Worm (Caenorhabditis elegans) whole organism, L2 larva: ENCODE data around the gene srh-279.

ENCODE experiments used
- C34F6.9 ChIP-seq: fragments of 150-350 bp; optimal IDR thresholded peaks from 2 replicates; lab custom pipeline; 2014; ENCODE audit warnings: missing biosample characterization, missing genetic modification characterization
- F13H6.1 ChIP-seq: sonication (generic microtip); optimal IDR thresholded peaks from 2 replicates; lab custom pipeline; 2016; ENCODE audit warnings: missing genetic modification characterization, missing compliant biosample characterization
- R02D3.7 ChIP-seq: fragments of 150-350 bp; optimal IDR thresholded peaks from 2 replicates; lab custom pipeline; 2014; ENCODE audit warnings: missing biosample characterization, missing genetic modification characterization
- ZK546.5 ChIP-seq: sonication (generic microtip); optimal IDR thresholded peaks from 2 replicates; lab custom pipeline; 2017; ENCODE audit warnings: missing biosample characterization, missing genetic modification characterization
- alr-1 ChIP-seq: fragments of 150-350 bp; optimal IDR thresholded peaks from 2 replicates; lab custom pipeline; 2014; ENCODE audit warnings: missing biosample characterization, missing genetic modification characterization
- ama-1 ChIP-seq: fragments of 150-350 bp; optimal IDR thresholded peaks from 2 replicates; lab custom pipeline; 2018; ENCODE audit warnings: inconsistent platforms
- ceh-16 ChIP-seq: fragments of 150-350 bp; optimal IDR thresholded peaks from 2 replicates; lab custom pipeline; 2014; ENCODE audit warnings: missing biosample characterization, missing genetic modification characterization
- ceh-82 ChIP-seq: fragments of 150-350 bp; optimal IDR thresholded peaks from 2 replicates; lab custom pipeline; 2014; ENCODE audit warnings: missing biosample characterization, missing genetic modification characterization
- crh-2 ChIP-seq: sonication (generic microtip); optimal IDR thresholded peaks from 2 replicates; lab custom pipeline; 2017; ENCODE audit warnings: missing biosample characterization, missing genetic modification characterization
- dmd-4 ChIP-seq: sonication (generic microtip); optimal IDR thresholded peaks from 2 replicates; lab custom pipeline; 2017; ENCODE audit warnings: missing biosample characterization, missing genetic modification characterization
- egl-27 ChIP-seq: sonication (generic microtip); optimal IDR thresholded peaks from 3 replicates; lab custom pipeline; 2017; ENCODE audit warnings: missing biosample characterization, missing genetic modification reagents, missing genetic modification characterization
- elt-1 ChIP-seq: fragments of 150-350 bp; optimal IDR thresholded peaks from 2 replicates; lab custom pipeline; 2014; ENCODE audit warnings: missing biosample characterization, missing genetic modification characterization
- elt-3 ChIP-seq: sonication (generic microtip); optimal IDR thresholded peaks from 2 replicates; lab custom pipeline; 2017; ENCODE audit warnings: missing biosample characterization, missing genetic modification characterization
- fos-1 ChIP-seq: fragments of 150-350 bp; optimal IDR thresholded peaks from 2 replicates; lab custom pipeline; 2014; ENCODE audit warnings: missing biosample characterization, missing genetic modification characterization
- gmeb-1 ChIP-seq: fragments of 150-350 bp; optimal IDR thresholded peaks from 2 replicates; lab custom pipeline; 2014; ENCODE audit warnings: missing biosample characterization, missing genetic modification characterization
- lin-11 ChIP-seq: fragments of 150-350 bp; sonication (generic microtip); optimal IDR thresholded peaks from 2 replicates; lab custom pipeline; 2014; ENCODE audit warnings: missing biosample characterization, missing genetic modification characterization, inconsistent platforms, mixed read lengths
- lin-39 ChIP-seq: fragments of 150-350 bp; optimal IDR thresholded peaks from 2 replicates; lab custom pipeline; 2014; ENCODE audit warnings: missing biosample characterization, missing genetic modification reagents, missing genetic modification characterization
- mbf-1 ChIP-seq: sonication (generic microtip); optimal IDR thresholded peaks from 2 replicates; lab custom pipeline; 2017; ENCODE audit warnings: missing biosample characterization, missing genetic modification characterization
- mdl-1 ChIP-seq, 2 experiments: fragments of 150-350 bp in 1 of 2; sonication (generic microtip) in 1 of 2; optimal IDR thresholded peaks; 2 replicates each; lab custom pipeline; 2017; ENCODE audit warnings: missing biosample characterization in 2 of 2, missing genetic modification characterization in 2 of 2
- nhr-10 ChIP-seq: sonication (generic microtip); optimal IDR thresholded peaks from 2 replicates; lab custom pipeline; 2017; ENCODE audit warnings: missing biosample characterization, missing genetic modification characterization
- nhr-12 ChIP-seq: fragments of 150-350 bp; optimal IDR thresholded peaks from 2 replicates; lab custom pipeline; 2014; ENCODE audit warnings: missing biosample characterization, missing genetic modification characterization
- nhr-129 ChIP-seq: fragments of 150-350 bp; optimal IDR thresholded peaks from 2 replicates; lab custom pipeline; 2014; ENCODE audit warnings: missing biosample characterization, missing genetic modification characterization
- nhr-21 ChIP-seq: fragments of 150-350 bp; optimal IDR thresholded peaks from 2 replicates; lab custom pipeline; 2014; ENCODE audit warnings: missing biosample characterization, missing genetic modification characterization
- nhr-23 ChIP-seq: fragments of 150-350 bp; optimal IDR thresholded peaks from 2 replicates; lab custom pipeline; 2014; ENCODE audit warnings: missing biosample characterization, missing genetic modification reagents, missing genetic modification characterization
- nhr-237 ChIP-seq: fragments of 150-350 bp; optimal IDR thresholded peaks from 2 replicates; lab custom pipeline; 2014; ENCODE audit warnings: missing biosample characterization, missing genetic modification characterization
- peb-1 ChIP-seq: fragments of 150-350 bp; optimal IDR thresholded peaks from 2 replicates; lab custom pipeline; 2014; ENCODE audit warnings: missing biosample characterization, missing genetic modification characterization
- sem-4 ChIP-seq: fragments of 150-350 bp; optimal IDR thresholded peaks from 2 replicates; lab custom pipeline; 2014; ENCODE audit warnings: missing biosample characterization, missing genetic modification reagents, missing genetic modification characterization
- sma-3 ChIP-seq: sonication (generic microtip); optimal IDR thresholded peaks from 2 replicates; lab custom pipeline; 2016; ENCODE audit warnings: missing genetic modification reagents, missing genetic modification characterization, missing compliant biosample characterization
- sma-9 ChIP-seq, 2 experiments: fragments of 150-350 bp in 1 of 2; sonication (generic microtip) in 1 of 2; optimal IDR thresholded peaks; 2 replicates each; lab custom pipeline; 2014 to 2016; ENCODE audit warnings: missing genetic modification characterization in 2 of 2, mild to moderate bottlenecking in 1 of 2, missing biosample characterization in 1 of 2, missing compliant biosample characterization in 1 of 2, missing genetic modification reagents in 1 of 2, moderate library complexity in 1 of 2
- snpc-4 ChIP-seq: fragments of 150-350 bp; optimal IDR thresholded peaks from 2 replicates; lab custom pipeline; 2014; ENCODE audit warnings: missing biosample characterization, missing genetic modification characterization
- unc-39 ChIP-seq: fragments of 150-350 bp; optimal IDR thresholded peaks from 2 replicates; lab custom pipeline; 2014; ENCODE audit warnings: missing biosample characterization, missing genetic modification characterization
- unc-55 ChIP-seq: fragments of 150-350 bp; sonication (generic microtip); optimal IDR thresholded peaks from 3 replicates; lab custom pipeline; 2014; ENCODE audit warnings: missing biosample characterization, missing genetic modification reagents, missing genetic modification characterization
- zag-1 ChIP-seq: fragments of 150-350 bp; optimal IDR thresholded peaks from 2 replicates; lab custom pipeline; 2014; ENCODE audit warnings: missing biosample characterization, missing genetic modification characterization
- ztf-4 ChIP-seq: fragments of 150-350 bp; optimal IDR thresholded peaks from 2 replicates; lab custom pipeline; 2014; ENCODE audit warnings: missing biosample characterization, missing genetic modification characterization

The srh-279 gene

ce11 chrV:16162124-16162735, 30.0 kb upstream of the srh-279 start, which contains the start of the genes str-109 and F10A3.11:
TSS of gene str-109 (minus strand) at chrV:16162224.
TSS of gene F10A3.11 (plus strand) at chrV:16162685.
- no peak for TF ChIP-seq sma-3 (GFP tag; lab: Kevin White, UChicago)
- no peak for TF ChIP-seq nhr-21 (tag; lab: Kevin White, UChicago)
- TF ChIP-seq nhr-237, result no peak
- TF ChIP-seq elt-1, result no peak
- no peak for TF ChIP-seq C34F6.9 (tag; lab: Kevin White, UChicago)
- TF ChIP-seq alr-1 (tag; lab: Kevin White, UChicago), result no peak
- no peak for TF ChIP-seq dmd-4 (tag; lab: Kevin White, UChicago)
- TF ChIP-seq sem-4, result no peak
- TF ChIP-seq lin-11 (tag; lab: Kevin White, UChicago), result no peak
- no peak for TF ChIP-seq ZK546.5
- no peak for TF ChIP-seq ztf-4

ce11 chrV:16163719-16164118, 28.5 kb upstream of the srh-279 start, which contains the start of gene F10A3.12:
TSS of gene F10A3.12 (plus strand) at chrV:16164019.
- TF ChIP-seq sma-3 (GFP tag; lab: Kevin White, UChicago) (no peak), ama-1 (lab: Kevin White, UChicago) (no peak), lin-39 (tag; lab: Kevin White, UChicago) (no peak), zag-1 (tag; lab: Kevin White, UChicago) (no peak), mdl-1 (tag; optimal IDR thresholded peaks at IDR 0.05; lab: Kevin White, UChicago) (no peak), mbf-1 (tag; lab: Kevin White, UChicago) (no peak), unc-39 (no peak), sma-9 (GFP tag; optimal IDR thresholded peaks at IDR 0.05; lab: Kevin White, UChicago) (no peak), sma-9 (tag; optimal IDR thresholded peaks at IDR 0.05; lab: Kevin White, UChicago) (no peak), R02D3.7 (tag; lab: Kevin White, UChicago) (no peak), gmeb-1 (tag; lab: Kevin White, UChicago) (no peak), unc-55 (GFP tag; lab: Kevin White, UChicago) (no peak), peb-1 (tag; lab: Kevin White, UChicago) (no peak), snpc-4 (tag; lab: Kevin White, UChicago) (no peak), elt-3 (tag; lab: Kevin White, UChicago) (no peak), nhr-23 (tag; lab: Kevin White, UChicago) (no peak)

ce11 chrV:16165936-16166335, 26.3 kb upstream of the srh-279 start, which contains the start of gene str-108:
TSS of gene str-108 (plus strand) at chrV:16166236.
- TF ChIP-seq egl-27 (no peak), sma-3 (GFP tag; lab: Kevin White, UChicago) (no peak), peb-1 (tag; lab: Kevin White, UChicago) (no peak), nhr-237 (no peak), lin-39 (tag; lab: Kevin White, UChicago) (no peak), fos-1 (tag; lab: Kevin White, UChicago) (no peak), zag-1 (tag; lab: Kevin White, UChicago) (no peak), F13H6.1 (tag; lab: Kevin White, UChicago) (no peak), gmeb-1 (tag; lab: Kevin White, UChicago) (no peak), crh-2 (tag; lab: Kevin White, UChicago) (no peak), unc-39 (no peak), ceh-16 (no peak), nhr-12 (no peak)

- TF ChIP-seq mdl-1 (tag; optimal IDR thresholded peaks at IDR 0.05; lab: Kevin White, UChicago) (no peak), nhr-10 (no peak)
These were observed 23.2 kb upstream of the srh-279 start, which contains the start of gene str-111 for ce11 chrV:16169026-16169425. TSS of gene str-111 (minus strand) at chrV:16169126.

ce11 chrV:16171721-16172120, 20.5 kb upstream of the srh-279 start, which contains the start of gene K05D4.9:
TSS of gene K05D4.9 (minus strand) at chrV:16171821.
- TF ChIP-seq peb-1 (tag; lab: Kevin White, UChicago) (no peak), nhr-129 (tag; lab: Kevin White, UChicago) (no peak), nhr-12 (no peak), C34F6.9 (tag; lab: Kevin White, UChicago) (no peak), sma-3 (GFP tag; lab: Kevin White, UChicago) (no peak), unc-55 (GFP tag; lab: Kevin White, UChicago) (no peak), snpc-4 (tag; lab: Kevin White, UChicago) (no peak), crh-2 (tag; lab: Kevin White, UChicago) (no peak), zag-1 (tag; lab: Kevin White, UChicago) (no peak), elt-1 (no peak), sma-9 (GFP tag; optimal IDR thresholded peaks at IDR 0.05; lab: Kevin White, UChicago) (no peak), sma-9 (tag; optimal IDR thresholded peaks at IDR 0.05; lab: Kevin White, UChicago) (no peak), mbf-1 (tag; lab: Kevin White, UChicago) (no peak), ceh-82 (no peak)
